Fruit fly (Drosophila melanogaster) whole organism, pupa: ENCODE measurements around the gene WRNexo.

Source experiments
- CG13204 ChIP-seq: fragments of 200-800 bp; sonication (Bioruptor generic); optimal IDR thresholded peaks from 2 replicates; lab custom pipeline; 2018; ENCODE audit warnings: missing biosample characterization, mild to moderate bottlenecking, missing genetic modification characterization, moderate library complexity
- CG15710 ChIP-seq: fragments of 200-800 bp; sonication (Bioruptor generic); optimal IDR thresholded peaks from 2 replicates; lab custom pipeline; 2018; ENCODE audit warnings: missing biosample characterization, mild to moderate bottlenecking, missing genetic modification characterization, moderate library complexity
- CG17806 ChIP-seq: fragments of 200-800 bp; sonication (Bioruptor generic); optimal IDR thresholded peaks from 2 replicates; lab custom pipeline; 2018; ENCODE audit warnings: missing biosample characterization, mild to moderate bottlenecking, missing genetic modification characterization, moderate library complexity
- CG8301 ChIP-seq: fragments of 200-800 bp; sonication (Bioruptor generic); optimal IDR thresholded peaks from 2 replicates; lab custom pipeline; 2018; ENCODE audit warnings: missing biosample characterization, mild to moderate bottlenecking, missing genetic modification characterization
- EcR ChIP-seq: fragments of 200-800 bp; sonication (Bioruptor generic); optimal IDR thresholded peaks from 3 replicates; lab custom pipeline; 2019; ENCODE audit warnings: missing biosample characterization, missing genetic modification characterization, mild to moderate bottlenecking, moderate library complexity, missing genetic modification reagents
- Ets98B ChIP-seq: fragments of 200-800 bp; sonication (Bioruptor generic); IDR thresholded peaks from 2 replicates; pipeline ENCODE4 v1.3.6; 2022; ENCODE audit warnings: missing biosample characterization, missing genetic modification characterization
- fd96Ca ChIP-seq: fragments of 200-800 bp; sonication (Bioruptor generic); IDR thresholded peaks from 3 replicates; pipeline ENCODE4 v1.3.6; 2022; ENCODE audit warnings: missing biosample characterization, missing genetic modification characterization
- rn ChIP-seq: fragments of 200-800 bp; sonication (Bioruptor generic); IDR thresholded peaks from 2 replicates; pipeline ENCODE4 v1.3.6; 2022; ENCODE audit warnings: missing biosample characterization, missing genetic modification characterization

dm6 chr3R:18365978-18366643 is at the start of gene WRNexo, which contains the start of gene Nup43:
- TF ChIP-seq fd96Ca (GFP tag; lab: Robert Waterston, UW) (0 out of 3 replicates have a peak, but pooled peaks have one; percentile 29), rn (no peak), CG13204 (no peak), CG8301 (tag; lab: Kevin White, UChicago) (no peak), CG17806 (peak; percentile 20), EcR (no peak), CG15710 (tag; lab: Kevin White, UChicago) (peak; percentile 45), Ets98B (GFP tag; lab: Robert Waterston, UW) (no peak)
